Fruit fly (Drosophila melanogaster) whole organism, embryonic: Measurements from ENCODE around the gene zuc.
"Not testable (repeated sequence)": the region's sequence is repeated elsewhere in the genome, so short reads cannot be mapped to it uniquely, and the experiment has no call there.

Experiments used
- CG9876 ChIP-seq: fragments of 200-800 bp; sonication (Bioruptor generic); optimal IDR thresholded peaks from 2 replicates; lab custom pipeline; 2016; ENCODE audit warnings: missing biosample characterization, missing genetic modification characterization
- CTCF ChIP-seq: fragments of 200-800 bp; sonication (Bioruptor generic); optimal IDR thresholded peaks from 2 replicates; lab custom pipeline; 2017; ENCODE audit warnings: missing biosample characterization, mild to moderate bottlenecking, missing genetic modification characterization, moderate library complexity
- Drgx ChIP-seq: fragments of 200-800 bp; sonication (Bioruptor generic); IDR thresholded peaks from 2 replicates; pipeline ENCODE4 v1.3.6; 2022; ENCODE audit warnings: missing biosample characterization, missing genetic modification characterization
- Hey ChIP-seq: fragments of 200-800 bp; sonication (Bioruptor generic); optimal IDR thresholded peaks from 3 replicates; lab custom pipeline; 2018; ENCODE audit warnings: missing biosample characterization, mild to moderate bottlenecking, missing genetic modification characterization
- Tbp ChIP-seq: fragments of >200 bp; optimal IDR thresholded peaks from 2 replicates; lab custom pipeline; 2018; ENCODE audit warnings: missing biosample characterization, missing genetic modification characterization
- insv ChIP-seq, 2 experiments: fragments of 200-800 bp; sonication (Bioruptor generic); optimal IDR thresholded peaks; 3 replicates each; lab custom pipeline; 2016 to 2018; ENCODE audit warnings: missing biosample characterization in 2 of 2, missing genetic modification characterization in 2 of 2
- psq ChIP-seq: fragments of 200-800 bp; sonication (Bioruptor generic); optimal IDR thresholded peaks from 2 replicates; lab custom pipeline; 2017; ENCODE audit warnings: missing biosample characterization, missing genetic modification characterization
- ranshi ChIP-seq: fragments of 200-800 bp; sonication (Bioruptor generic); IDR thresholded peaks from 2 replicates; pipeline ENCODE4 v1.3.6; 2022; ENCODE audit warnings: missing biosample characterization, missing genetic modification characterization
- zen2 ChIP-seq: fragments of 200-800 bp; sonication (Bioruptor generic); IDR thresholded peaks from 3 replicates; pipeline ENCODE4 v1.3.6; 2022; ENCODE audit warnings: missing biosample characterization, missing genetic modification characterization; ENCODE audit not compliant: partially characterized antibody

DNA sequence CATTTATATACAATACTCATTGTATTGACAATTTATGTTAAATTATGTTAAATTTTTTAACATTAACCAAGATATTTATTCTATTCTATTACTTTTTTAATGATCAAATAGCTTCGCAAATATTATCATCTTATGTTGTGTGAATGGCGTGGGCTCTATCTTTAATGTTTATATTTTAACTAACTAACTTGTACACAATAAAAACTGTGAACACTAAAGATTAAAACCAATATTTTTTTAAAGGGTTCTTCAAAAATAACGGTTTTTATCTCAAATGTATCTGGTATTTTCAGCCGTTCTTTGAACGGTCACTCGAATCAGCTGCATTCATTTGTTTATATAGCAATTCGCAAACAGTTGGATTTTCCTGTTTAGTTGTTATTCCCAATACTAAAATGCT, 6.8 kb upstream of the zuc start, which contains the start of gene Ada1-1:
- TF ChIP-seq ranshi (GFP tag; lab: Robert Waterston, UW); Drgx (GFP tag; lab: Robert Waterston, UW); Tbp (GFP tag; lab: Kevin White, UChicago); psq (GFP tag; lab: Kevin White, UChicago); insv (GFP tag; optimal IDR thresholded peaks at IDR 0.05; lab: Kevin White, UChicago); zen2 (GFP tag; lab: Robert Waterston, UW); Hey (tag; lab: Kevin White, UChicago); CTCF (GFP tag; lab: Kevin White, UChicago); CG9876: not testable (repeated sequence)
